Worm (Caenorhabditis elegans): ENCODE data around the gene R05D8.7.

DNA sequence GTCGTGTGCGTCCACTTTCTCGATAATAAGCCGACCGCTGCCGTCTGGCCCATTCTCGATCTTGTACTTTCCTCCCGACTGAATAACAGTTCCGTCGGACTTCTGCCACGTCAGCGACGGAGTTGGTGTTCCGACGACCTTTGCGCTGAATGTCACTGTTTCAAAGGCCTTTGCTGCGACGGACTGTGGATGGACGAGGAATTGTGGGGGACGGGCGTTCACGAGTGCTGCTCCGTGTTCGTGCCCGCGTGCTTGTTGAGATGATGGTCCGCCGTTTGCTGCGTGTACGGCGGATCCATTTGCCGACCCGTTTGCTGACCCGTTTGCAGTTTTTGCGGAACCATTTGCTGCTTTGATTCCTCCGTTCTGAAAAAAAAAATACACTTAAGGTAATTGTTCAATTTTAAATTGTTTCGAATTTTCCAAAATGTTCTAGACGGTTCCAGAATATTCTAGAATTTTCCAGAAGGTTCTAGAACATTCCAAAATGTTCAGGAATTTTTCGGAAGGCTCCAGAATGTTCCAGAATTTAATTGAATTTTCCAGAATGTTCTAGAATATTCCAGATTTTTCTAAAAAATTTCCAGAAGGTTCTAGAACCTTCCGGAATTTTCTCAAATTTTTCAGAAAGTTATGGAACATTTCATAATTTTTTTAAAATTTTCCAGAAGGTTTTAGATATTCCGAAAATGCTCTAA, 36.3 kb upstream of the R05D8.7 start:
- no peak for TF ChIP-seq ZK546.5 (tag; optimal IDR thresholded peaks at IDR 0.05)
- no peak for TF ChIP-seq snpc-4 (tag; optimal IDR thresholded peaks at IDR 0.05)
- no peak for TF ChIP-seq dpl-1 (GFP tag; optimal IDR thresholded peaks at IDR 0.05)
- TF ChIP-seq nhr-111 (GFP tag; optimal IDR thresholded peaks at IDR 0.05) = no peak
- no peak for TF ChIP-seq unc-62 (GFP tag; optimal IDR thresholded peaks at IDR 0.05 in 1 of 2)
- no peak for TF ChIP-seq unc-62 (tag; optimal IDR thresholded peaks at IDR 0.05)
- TF ChIP-seq fos-1 (tag; optimal IDR thresholded peaks at IDR 0.05) = no peak
- TF ChIP-seq ceh-44 (GFP tag; IDR thresholded peaks at IDR 0.05) = no peak
- no peak for TF ChIP-seq nhr-77 (tag; optimal IDR thresholded peaks at IDR 0.05)
- TF ChIP-seq ceh-82 (tag; optimal IDR thresholded peaks at IDR 0.05) = no peak
- TF ChIP-seq mes-2 (tag; optimal IDR thresholded peaks at IDR 0.05; ENCODE audit: poor library complexity, severe bottlenecking) = no peak
- TF ChIP-seq lin-13 (GFP tag; optimal IDR thresholded peaks at IDR 0.05) = no peak
- no peak for TF ChIP-seq lin-1 (GFP tag; IDR thresholded peaks at IDR 0.05)
